2 worm cellular contexts compared by ENCODE assay signal in genomic region chrII:12655816-12656215, ce11.
TF ChIP-seq lines count a peak whose summit lies in the region.

No protein-coding gene starts in this region.

TF ChIP-seq in whole organism, L1 larva, 84 proteins besides CTCF, POLR2A, EP300 and RAD21:
- TF ChIP-seq dsc-1 (tag; optimal IDR thresholded peaks at IDR 0.05; lab: Kevin White, UChicago) (peak; percentile 77), pag-3 (tag; optimal IDR thresholded peaks at IDR 0.05; lab: Kevin White, UChicago; ENCODE audit: borderline replicate concordance, insufficient read depth) (no peak), nhr-71 (tag; optimal IDR thresholded peaks at IDR 0.05; lab: Kevin White, UChicago) (no peak), fkh-8 (tag; optimal IDR thresholded peaks at IDR 0.05; lab: Kevin White, UChicago) (peak; percentile 19)

TF ChIP-seq in whole organism, L4 larva, 104 proteins besides CTCF, POLR2A, EP300 and RAD21:
- TF ChIP-seq F10B5.3 (tag; optimal IDR thresholded peaks at IDR 0.05; lab: Kevin White, UChicago) (no peak), aha-1 (tag; lab: Kevin White, UChicago) (peak; percentile 74)

Comparison
In these comparisons a context has a peak if more than half of its experiments do, and no peak if none do; other contexts are left out.
1. Of the 29 proteins assayed by ChIP-seq in both whole organism, L4 larva and whole organism, L1 larva: peak only in whole organism, L4 larva: aha-1; only in whole organism, L1 larva: none; in both: none; in neither: 28.